Fruit fly (Drosophila melanogaster) whole organism, embryonic: Measurements from ENCODE around the gene ppk23.

Source experiments
- Atf6 ChIP-seq: fragments of 200-800 bp; sonication (Bioruptor generic); IDR thresholded peaks from 2 replicates; pipeline ENCODE4 v1.3.6; 2022; ENCODE audit warnings: missing biosample characterization, missing genetic modification characterization
- Awh ChIP-seq: fragments of 200-800 bp; sonication (Bioruptor generic); IDR thresholded peaks from 2 replicates; pipeline ENCODE4, ENCODE4 v1.3.6; 2022; ENCODE audit warnings: missing biosample characterization, missing genetic modification characterization
- CG10209 ChIP-seq: fragments of 200-800 bp; sonication (Bioruptor generic); optimal IDR thresholded peaks from 3 replicates; lab custom pipeline; 2017; ENCODE audit warnings: missing biosample characterization, mild to moderate bottlenecking, missing genetic modification characterization, missing genetic modification reagents
- CG11398 ChIP-seq: fragments of 200-800 bp; sonication (Bioruptor generic); optimal IDR thresholded peaks from 2 replicates; lab custom pipeline; 2016; ENCODE audit warnings: missing biosample characterization, missing genetic modification characterization
- CG11504 ChIP-seq: fragments of 200-800 bp; sonication (Bioruptor generic); optimal IDR thresholded peaks from 3 replicates; lab custom pipeline; 2019; ENCODE audit warnings: missing biosample characterization, mild to moderate bottlenecking, missing genetic modification characterization, moderate library complexity
- CG11695 ChIP-seq: fragments of 200-800 bp; sonication (Bioruptor generic); IDR thresholded peaks from 3 replicates; pipeline ENCODE4 v1.3.6; 2022; ENCODE audit warnings: missing biosample characterization, missing genetic modification characterization
- CG12071 ChIP-seq: fragments of 200-800 bp; sonication (Bioruptor generic); optimal IDR thresholded peaks from 3 replicates; lab custom pipeline; 2018; ENCODE audit warnings: missing biosample characterization, mild to moderate bottlenecking, missing genetic modification characterization
- CG15073 ChIP-seq: fragments of 200-800 bp; sonication (Bioruptor generic); optimal IDR thresholded peaks from 2 replicates; lab custom pipeline; 2016; ENCODE audit warnings: missing biosample characterization, missing genetic modification characterization
- CG15269 ChIP-seq: fragments of 200-800 bp; sonication (Bioruptor generic); optimal IDR thresholded peaks from 2 replicates; lab custom pipeline; 2018; ENCODE audit warnings: missing biosample characterization, mild to moderate bottlenecking, missing genetic modification characterization, moderate library complexity
- CG16863 ChIP-seq: fragments of 200-800 bp; sonication (Bioruptor generic); optimal IDR thresholded peaks from 3 replicates; lab custom pipeline; 2016; ENCODE audit warnings: missing biosample characterization, missing genetic modification characterization
- CG17385 ChIP-seq: fragments of 200-800 bp; sonication (Bioruptor generic); optimal IDR thresholded peaks from 3 replicates; lab custom pipeline; 2018; ENCODE audit warnings: missing biosample characterization, mild to moderate bottlenecking, missing genetic modification characterization
- CG1792 ChIP-seq: fragments of 200-800 bp; sonication (Bioruptor generic); optimal IDR thresholded peaks from 2 replicates; lab custom pipeline; 2016; ENCODE audit warnings: missing biosample characterization, missing genetic modification characterization
- CG18599 ChIP-seq: fragments of 200-800 bp; sonication (Bioruptor generic); optimal IDR thresholded peaks from 3 replicates; lab custom pipeline; 2017; ENCODE audit warnings: missing biosample characterization, missing genetic modification characterization, mild to moderate bottlenecking, moderate library complexity, missing genetic modification reagents
- CG2120 ChIP-seq: fragments of 200-800 bp; sonication (Bioruptor generic); optimal IDR thresholded peaks from 3 replicates; lab custom pipeline; 2016; ENCODE audit warnings: missing biosample characterization, missing genetic modification characterization
- CG2712 ChIP-seq: fragments of 200-800 bp; optimal IDR thresholded peaks from 3 replicates; lab custom pipeline; 2019; ENCODE audit warnings: missing biosample characterization, mild to moderate bottlenecking, missing genetic modification characterization, moderate library complexity
- CG31224 ChIP-seq: fragments of 200-800 bp; sonication (Bioruptor generic); IDR thresholded peaks from 2 replicates; pipeline ENCODE4 v1.3.6; 2022; ENCODE audit warnings: missing biosample characterization, missing genetic modification characterization
- CG33557 ChIP-seq: fragments of 200-800 bp; sonication (Bioruptor generic); optimal IDR thresholded peaks from 2 replicates; lab custom pipeline; 2019; ENCODE audit warnings: missing biosample characterization, mild to moderate bottlenecking, missing genetic modification characterization, moderate library complexity
- CG3407 ChIP-seq: fragments of 200-800 bp; sonication (Bioruptor generic); optimal IDR thresholded peaks from 2 replicates; lab custom pipeline; 2018; ENCODE audit warnings: missing biosample characterization, mild to moderate bottlenecking, missing genetic modification characterization
- CG4328 ChIP-seq: fragments of 200-800 bp; sonication (Bioruptor generic); optimal IDR thresholded peaks from 3 replicates; lab custom pipeline; 2017; ENCODE audit warnings: missing biosample characterization, missing genetic modification reagents, missing genetic modification characterization
- CG43689 ChIP-seq: fragments of 200-800 bp; sonication (Bioruptor generic); IDR thresholded peaks from 2 replicates; pipeline ENCODE4 v1.3.6; 2022; ENCODE audit warnings: missing biosample characterization, missing genetic modification characterization
- CG5953 ChIP-seq: fragments of 200-800 bp; sonication (Bioruptor generic); IDR thresholded peaks from 2 replicates; pipeline ENCODE4 v1.3.6; 2022; ENCODE audit warnings: missing biosample characterization, missing genetic modification characterization
- Dad ChIP-seq: fragments of 200-800 bp; sonication (Bioruptor generic); optimal IDR thresholded peaks from 3 replicates; lab custom pipeline; 2016; ENCODE audit warnings: missing biosample characterization, missing genetic modification characterization
- Dbx ChIP-seq: fragments of 200-800 bp; sonication (Bioruptor generic); IDR thresholded peaks from 3 replicates; pipeline ENCODE4 v1.3.6; 2022; ENCODE audit warnings: missing biosample characterization, missing genetic modification characterization
- Deaf1 ChIP-seq: fragments of 200-800 bp; optimal IDR thresholded peaks from 3 replicates; lab custom pipeline; 2019; ENCODE audit warnings: missing biosample characterization, mild to moderate bottlenecking, missing genetic modification characterization, moderate library complexity
- Dfd ChIP-seq, 2 experiments: fragments of >200 bp; optimal IDR thresholded peaks; 2 replicates each; lab custom pipeline; 2017; ENCODE audit warnings: missing biosample characterization in 2 of 2, missing genetic modification characterization in 2 of 2
- Doc2 ChIP-seq: fragments of 200-800 bp; sonication (Bioruptor generic); IDR thresholded peaks from 2 replicates; pipeline ENCODE4 v1.3.6; 2022; ENCODE audit warnings: missing biosample characterization, missing genetic modification characterization
- Eip74EF ChIP-seq, 2 experiments: fragments of 200-800 bp in 1 of 2; fragments of >200 bp in 1 of 2; sonication (Bioruptor generic) in 1 of 2; optimal IDR thresholded peaks; 2 replicates each; lab custom pipeline; 2017 to 2019; ENCODE audit warnings: missing biosample characterization in 2 of 2, missing genetic modification characterization in 2 of 2, mild to moderate bottlenecking in 1 of 2, moderate library complexity in 1 of 2
- Elba2 ChIP-seq: fragments of 200-800 bp; sonication (Bioruptor generic); optimal IDR thresholded peaks from 3 replicates; lab custom pipeline; 2016; ENCODE audit warnings: missing biosample characterization, missing genetic modification characterization
- HHEX ChIP-seq: fragments of 200-800 bp; sonication (Bioruptor generic); optimal IDR thresholded peaks from 3 replicates; lab custom pipeline; 2017; ENCODE audit warnings: missing biosample characterization, mild to moderate bottlenecking, missing genetic modification characterization, missing genetic modification reagents
- Hr51 ChIP-seq, 2 experiments: fragments of 200-800 bp; sonication (Bioruptor generic); optimal IDR thresholded peaks; 2 replicates in 1 of 2; 3 replicates in 1 of 2; lab custom pipeline; 2016 to 2018; ENCODE audit warnings: missing biosample characterization in 2 of 2, missing genetic modification characterization in 2 of 2, mild to moderate bottlenecking in 1 of 2, moderate library complexity in 1 of 2
- Myb ChIP-seq: fragments of 200-800 bp; sonication (Bioruptor generic); optimal IDR thresholded peaks from 2 replicates; lab custom pipeline; 2016; ENCODE audit warnings: missing biosample characterization, missing genetic modification characterization
- NK7.1 ChIP-seq: fragments of 200-800 bp; sonication (Bioruptor generic); optimal IDR thresholded peaks from 3 replicates; lab custom pipeline; 2016; ENCODE audit warnings: missing biosample characterization, missing genetic modification characterization
- Poxn ChIP-seq: fragments of 200-800 bp; sonication (Bioruptor generic); IDR thresholded peaks from 2 replicates; pipeline ENCODE4 v1.3.6; 2022; ENCODE audit warnings: missing biosample characterization, missing genetic modification characterization
- Scr ChIP-seq: fragments of 200-800 bp; sonication (Bioruptor generic); IDR thresholded peaks from 2 replicates; pipeline ENCODE4 v1.3.6; 2022; ENCODE audit warnings: missing biosample characterization, missing genetic modification characterization; ENCODE audit not compliant: partially characterized antibody
- Trl ChIP-seq, 3 experiments: fragments of >200 bp in 2 of 3; fragments of 200-800 bp in 1 of 3; sonication (Bioruptor generic) in 1 of 3; optimal IDR thresholded peaks; 2 replicates in 1 of 3; 3 replicates in 2 of 3; lab custom pipeline; 2016 to 2017; ENCODE audit warnings: missing biosample characterization in 1 of 3, missing genetic modification characterization in 1 of 3
- chm ChIP-seq: fragments of 200-800 bp; sonication (Bioruptor generic); IDR thresholded peaks from 2 replicates; pipeline ENCODE4 v1.3.6; 2022; ENCODE audit warnings: missing biosample characterization, missing genetic modification characterization
- ci ChIP-seq: fragments of 200-800 bp; sonication (Bioruptor generic); IDR thresholded peaks from 3 replicates; pipeline ENCODE4 v1.3.6; 2022; ENCODE audit warnings: missing biosample characterization, missing genetic modification characterization
- dysf ChIP-seq: fragments of 200-800 bp; sonication (Bioruptor generic); IDR thresholded peaks from 3 replicates; pipeline ENCODE4 v1.3.6; 2022; ENCODE audit warnings: missing biosample characterization, missing genetic modification characterization
- fd64A ChIP-seq: fragments of 200-800 bp; sonication (Bioruptor generic); optimal IDR thresholded peaks from 3 replicates; lab custom pipeline; 2018; ENCODE audit warnings: missing biosample characterization, mild to moderate bottlenecking, missing genetic modification characterization
- gem ChIP-seq: fragments of 200-800 bp; sonication (Bioruptor generic); optimal IDR thresholded peaks from 2 replicates; lab custom pipeline; 2019; ENCODE audit warnings: missing biosample characterization, mild to moderate bottlenecking, missing genetic modification characterization, moderate library complexity
- gro ChIP-seq: fragments of 200-800 bp; sonication (Bioruptor generic); optimal IDR thresholded peaks from 2 replicates; lab custom pipeline; 2016; ENCODE audit warnings: missing biosample characterization, missing genetic modification characterization
- klu ChIP-seq: fragments of 200-800 bp; sonication (Bioruptor generic); IDR thresholded peaks from 2 replicates; pipeline ENCODE4 v1.3.6; 2022; ENCODE audit warnings: missing biosample characterization, missing genetic modification characterization
- nerfin-1 ChIP-seq: fragments of 200-800 bp; sonication (Bioruptor generic); optimal IDR thresholded peaks from 3 replicates; lab custom pipeline; 2019; ENCODE audit warnings: missing biosample characterization, mild to moderate bottlenecking, missing genetic modification characterization, moderate library complexity
- nerfin-2 ChIP-seq: fragments of 200-800 bp; sonication (Bioruptor generic); IDR thresholded peaks from 2 replicates; pipeline ENCODE4 v1.3.6; 2022; ENCODE audit warnings: missing biosample characterization, missing genetic modification characterization; ENCODE audit not compliant: partially characterized antibody
- run ChIP-seq: fragments of 200-800 bp; sonication (Bioruptor generic); optimal IDR thresholded peaks from 3 replicates; lab custom pipeline; 2018; ENCODE audit warnings: missing biosample characterization, mild to moderate bottlenecking, missing genetic modification characterization
- sc ChIP-seq, 3 experiments: fragments of >200 bp in 2 of 3; fragments of 200-800 bp in 1 of 3; sonication (Bioruptor generic) in 1 of 3; optimal IDR thresholded peaks; 2 replicates in 2 of 3; 3 replicates in 1 of 3; lab custom pipeline; 2017; ENCODE audit warnings: mild to moderate bottlenecking in 1 of 3, missing biosample characterization in 1 of 3, missing genetic modification characterization in 1 of 3, missing genetic modification reagents in 1 of 3
- sr ChIP-seq: fragments of 200-800 bp; sonication (Bioruptor generic); IDR thresholded peaks from 3 replicates; pipeline ENCODE4 v1.3.6; 2022; ENCODE audit warnings: missing biosample characterization, missing genetic modification characterization
- trem ChIP-seq: fragments of 200-800 bp; optimal IDR thresholded peaks from 3 replicates; lab custom pipeline; 2019; ENCODE audit warnings: missing biosample characterization, mild to moderate bottlenecking, missing genetic modification characterization, moderate library complexity
- wdn ChIP-seq: fragments of 200-800 bp; sonication (Bioruptor generic); IDR thresholded peaks from 2 replicates; pipeline ENCODE4 v1.3.6; 2022; ENCODE audit warnings: missing biosample characterization, missing genetic modification characterization

Gene ppk23

dm6 chrX:17582650-17583049 lies 13.6 kb upstream of the ppk23 start (continued):
- TF ChIP-seq Hr51 (GFP tag; optimal IDR thresholded peaks at IDR 0.05; lab: Kevin White, UChicago) (peak in 1 of 2 experiments; percentile 1), Scr (no peak), Dfd (GFP tag; optimal IDR thresholded peaks at IDR 0.05; lab: Kevin White, UChicago) (no peak), klu (no peak), CG3407 (peak; percentile 48), sc (optimal IDR thresholded peaks at IDR 0.05; lab: Kevin White, UChicago) (no peak), sc (GFP tag; optimal IDR thresholded peaks at IDR 0.05; lab: Kevin White, UChicago) (peak; percentile 2), CG33557 (GFP tag; lab: Kevin White, UChicago) (peak; percentile 12), Awh (GFP tag; lab: Robert Waterston, UW) (peak; percentile 50; the same call in 1 of the 2 replicates), CG15269 (tag; lab: Kevin White, UChicago) (peak; percentile 48), chm (no peak), Deaf1 (tag; lab: Kevin White, UChicago) (no peak), CG43689 (GFP tag; lab: Robert Waterston, UW) (0 out of 2 replicates have a peak, but pooled peaks have one; percentile 40), Doc2 (GFP tag; lab: Robert Waterston, UW) (no peak), wdn (GFP tag; lab: Robert Waterston, UW) (no peak), Trl (optimal IDR thresholded peaks at IDR 0.05; lab: Kevin White, UChicago) (no peak), Trl (GFP tag; optimal IDR thresholded peaks at IDR 0.05; lab: Kevin White, UChicago) (peak; percentile 56), Elba2 (GFP tag; lab: Kevin White, UChicago) (no peak), CG4328 (GFP tag; lab: Kevin White, UChicago) (peak; percentile 21), Dbx (GFP tag; lab: Robert Waterston, UW) (0 out of 3 replicates have a peak, but pooled peaks have one; percentile 15), CG16863 (GFP tag; lab: Kevin White, UChicago) (peak; percentile 34), ci (GFP tag; lab: Robert Waterston, UW) (peak; percentile 59; the same call in 1 of the 3 replicates), CG11504 (tag; lab: Kevin White, UChicago) (peak; percentile 17), sr (GFP tag; lab: Robert Waterston, UW) (peak; percentile 22; the same call in 1 of the 3 replicates), NK7.1 (GFP tag; lab: Kevin White, UChicago) (peak; percentile 29), CG1792 (peak; percentile 19), CG5953 (GFP tag; lab: Robert Waterston, UW) (peak; percentile 28; the same call in 1 of the 2 replicates), Eip74EF (GFP tag; optimal IDR thresholded peaks at IDR 0.05; lab: Kevin White, UChicago) (peak in 1 of 2 experiments; percentile 48), fd64A (peak; percentile 16), Myb (GFP tag; lab: Kevin White, UChicago) (peak; percentile 3), CG10209 (peak; percentile 52), gem (peak; percentile 52), trem (tag; lab: Kevin White, UChicago) (no peak), CG2120 (peak; percentile 5), CG11695 (GFP tag; lab: Robert Waterston, UW) (peak; percentile 48; the same call in 1 of the 3 replicates), CG15073 (GFP tag; lab: Kevin White, UChicago) (no peak), Poxn (GFP tag; lab: Robert Waterston, UW) (no peak), CG17385 (peak; percentile 32), CG31224 (no peak), run (tag; lab: Kevin White, UChicago) (peak; percentile 17), gro (no peak), CG2712 (tag; lab: Kevin White, UChicago) (peak; percentile 0), nerfin-2 (GFP tag; lab: Robert Waterston, UW) (no peak), Dad (GFP tag; lab: Kevin White, UChicago) (no peak), Atf6 (peak; percentile 47; the same call in 1 of the 2 replicates), HHEX (GFP tag; lab: Kevin White, UChicago) (peak; percentile 57), CG11398 (GFP tag; lab: Kevin White, UChicago) (peak; percentile 57), dysf (GFP tag; lab: Robert Waterston, UW) (0 out of 3 replicates have a peak, but pooled peaks have one; percentile 19), CG18599 (peak; percentile 55), CG12071 (GFP tag; lab: Kevin White, UChicago) (peak; percentile 12), nerfin-1 (tag; lab: Kevin White, UChicago) (peak; percentile 16)
